Fruit fly (Drosophila melanogaster): ENCODE measurements around the gene Acox3.
A peak's percentile ranks its signal among the peaks of the same experiment; 100 is the strongest.

Gene Acox3

DNA sequence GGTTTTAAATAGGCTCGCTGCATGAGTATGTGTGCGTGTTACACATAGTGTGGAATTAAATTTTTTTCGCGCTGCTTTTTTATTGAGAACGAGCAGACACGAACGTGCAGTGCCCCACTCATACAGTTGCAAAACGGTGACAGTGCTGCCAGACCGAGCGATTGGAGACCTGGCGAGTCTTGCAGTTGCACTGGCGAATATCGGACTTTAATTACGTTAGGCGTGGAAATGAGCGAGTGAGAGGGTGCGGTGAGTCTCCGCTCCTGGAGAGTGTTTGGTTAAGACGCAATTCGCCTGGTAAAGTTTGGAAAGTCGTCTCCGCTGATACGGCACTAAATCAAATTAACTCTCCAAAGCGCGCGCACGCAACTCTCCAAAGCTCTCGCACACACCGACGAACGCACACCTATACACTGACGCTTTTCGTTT, 33.1 kb upstream of the Acox3 start (continued):
- no peak for TF ChIP-seq wdn (GFP tag; IDR thresholded peaks at IDR 0.05)
- no peak for TF ChIP-seq CG14965 (GFP tag; optimal IDR thresholded peaks at IDR 0.05; ENCODE audit: borderline replicate concordance)
- peak; percentile 90 for TF ChIP-seq abd-A (tag; optimal IDR thresholded peaks at IDR 0.05)
- TF ChIP-seq CG12104 (GFP tag; optimal IDR thresholded peaks at IDR 0.05): no peak
- TF ChIP-seq CG18599 (GFP tag; optimal IDR thresholded peaks at IDR 0.05): peak; percentile 32
- no peak for TF ChIP-seq CoRest (tag; optimal IDR thresholded peaks at IDR 0.05)
- no peak for TF ChIP-seq bowl (GFP tag; IDR thresholded peaks at IDR 0.05)
- peak; percentile 83 for TF ChIP-seq kni (GFP tag; optimal IDR thresholded peaks at IDR 0.05)
- TF ChIP-seq HLHmδ (GFP tag; optimal IDR thresholded peaks at IDR 0.05): no peak
- no peak for TF ChIP-seq usp (GFP tag; optimal IDR thresholded peaks at IDR 0.05)
- TF ChIP-seq bab2 (GFP tag; optimal IDR thresholded peaks at IDR 0.05): no peak
- no peak for TF ChIP-seq dan (GFP tag; IDR thresholded peaks at IDR 0.05)
- TF ChIP-seq Sox102F (GFP tag; optimal IDR thresholded peaks at IDR 0.05): no peak
- TF ChIP-seq ash1 (GFP tag; optimal IDR thresholded peaks at IDR 0.05): no peak
- no peak for TF ChIP-seq Hr51 (GFP tag; optimal IDR thresholded peaks at IDR 0.05)
- TF ChIP-seq CG8478 (optimal IDR thresholded peaks at IDR 0.05): peak; percentile 71
- TF ChIP-seq CG4360 (GFP tag; IDR thresholded peaks at IDR 0.05): no peak
- no peak for TF ChIP-seq Hsf (GFP tag; optimal IDR thresholded peaks at IDR 0.05)
- TF ChIP-seq CG11504 (tag; optimal IDR thresholded peaks at IDR 0.05): no peak
- no peak for TF ChIP-seq CG10979 (tag; optimal IDR thresholded peaks at IDR 0.05)
- TF ChIP-seq cg (GFP tag; optimal IDR thresholded peaks at IDR 0.05): peak; percentile 97
- no peak for TF ChIP-seq gcm2 (GFP tag; optimal IDR thresholded peaks at IDR 0.05)
- TF ChIP-seq zen (tag; optimal IDR thresholded peaks at IDR 0.05): peak; percentile 26
- peak; percentile 61 for TF ChIP-seq pros (GFP tag; optimal IDR thresholded peaks at IDR 0.05)
- TF ChIP-seq ewg (GFP tag; optimal IDR thresholded peaks at IDR 0.05): no peak
- TF ChIP-seq peb (GFP tag; IDR thresholded peaks at IDR 0.05): no peak
- TF ChIP-seq Kr (GFP tag; optimal IDR thresholded peaks at IDR 0.05): no peak
- no peak for TF ChIP-seq CG5180 (GFP tag; optimal IDR thresholded peaks at IDR 0.05)
- no peak for TF ChIP-seq NC2β (GFP tag; optimal IDR thresholded peaks at IDR 0.05)
- no peak for TF ChIP-seq Abd-B (GFP tag; optimal IDR thresholded peaks at IDR 0.05)
- TF ChIP-seq CG10431 (GFP tag; optimal IDR thresholded peaks at IDR 0.05): no peak
- TF ChIP-seq Awh (GFP tag; IDR thresholded peaks at IDR 0.05): no peak
- TF ChIP-seq da (GFP tag; optimal IDR thresholded peaks at IDR 0.05): no peak
- no peak for TF ChIP-seq ap (GFP tag; IDR thresholded peaks at IDR 0.05)
- peak; percentile 51 for TF ChIP-seq vvl (GFP tag; IDR thresholded peaks at IDR 0.05)
- TF ChIP-seq CG7357 (GFP tag; IDR thresholded peaks at IDR 0.05): no peak
- TF ChIP-seq gsb-n (tag; optimal IDR thresholded peaks at IDR 0.05): peak; percentile 47
- TF ChIP-seq cwo (GFP tag; optimal IDR thresholded peaks at IDR 0.05): peak; percentile 9
- no peak for TF ChIP-seq gcm (GFP tag; optimal IDR thresholded peaks at IDR 0.05)
- TF ChIP-seq ac (GFP tag; optimal IDR thresholded peaks at IDR 0.05): no peak
- TF ChIP-seq h (optimal IDR thresholded peaks at IDR 0.05): no peak
- TF ChIP-seq CG4328 (GFP tag; optimal IDR thresholded peaks at IDR 0.05): no peak
- no peak for TF ChIP-seq CG31388 (GFP tag; optimal IDR thresholded peaks at IDR 0.05)
- no peak for TF ChIP-seq CG14667 (GFP tag; IDR thresholded peaks at IDR 0.05)
- TF ChIP-seq fd96Cb (tag; optimal IDR thresholded peaks at IDR 0.05): no peak
- TF ChIP-seq Lpt (GFP tag; optimal IDR thresholded peaks at IDR 0.05): no peak
- TF ChIP-seq Eip74EF (GFP tag; optimal IDR thresholded peaks at IDR 0.05): no peak
- TF ChIP-seq CG9609 (GFP tag; optimal IDR thresholded peaks at IDR 0.05): no peak
- no peak for TF ChIP-seq CG33213 (GFP tag; optimal IDR thresholded peaks at IDR 0.05)
- TF ChIP-seq CG2202 (tag; optimal IDR thresholded peaks at IDR 0.05): no peak
- TF ChIP-seq CG7556 (GFP tag; optimal IDR thresholded peaks at IDR 0.05): no peak
- no peak for TF ChIP-seq esg (GFP tag; conservative IDR thresholded peaks at IDR 0.05)

All from whole organism, embryonic.